Fruit fly (Drosophila melanogaster): ENCODE measurements around the gene CG17294.

dm6 chr2L:8361204-8361952, 15.5 kb upstream of the CG17294 start:
- TF ChIP-seq CTCF (optimal IDR thresholded peaks at IDR 0.05) (no peak), CG8478 (optimal IDR thresholded peaks at IDR 0.05) (no peak)

All from S2 (cell line).